Fruit fly (Drosophila melanogaster): ENCODE measurements around the gene eff.

eff gene

DNA sequence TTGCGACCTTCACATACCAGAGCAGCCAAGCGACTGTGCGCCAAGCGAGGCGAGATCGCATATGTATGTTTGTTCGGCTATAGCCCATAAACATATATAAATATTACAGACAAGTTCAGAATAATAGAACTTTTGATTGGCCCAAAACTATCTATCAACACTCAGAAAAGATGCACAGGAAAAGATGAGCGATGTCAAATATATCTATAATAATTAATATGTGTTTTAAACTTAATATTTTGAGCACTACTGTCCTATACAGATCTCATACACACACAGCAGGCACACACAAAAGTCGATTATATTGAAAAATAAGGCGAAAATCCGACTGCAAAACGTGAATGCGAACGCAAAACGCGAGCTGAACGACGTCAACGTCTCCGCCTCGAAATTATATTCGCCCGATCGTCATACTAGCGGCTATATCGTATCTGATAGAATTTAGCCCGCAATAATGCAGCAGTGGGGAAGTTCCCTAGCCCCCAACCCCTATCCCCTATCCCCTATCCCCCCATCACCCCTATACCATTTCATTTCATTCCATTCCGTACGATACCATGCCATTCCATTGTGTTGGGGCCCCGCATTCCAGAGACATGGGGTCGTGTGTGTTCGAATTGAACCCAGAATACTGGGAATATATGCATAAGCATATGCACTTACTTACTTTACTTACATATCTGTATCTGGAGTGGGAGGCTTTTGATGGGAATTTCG is 29.5 kb downstream of the eff start (continued):
- TF ChIP-seq Usf (GFP tag; optimal IDR thresholded peaks at IDR 0.05): no peak
- no peak for TF ChIP-seq jumu (GFP tag; optimal IDR thresholded peaks at IDR 0.05)
- TF ChIP-seq CG34224 (GFP tag; IDR thresholded peaks at IDR 0.05; ENCODE audit: partially characterized antibody): no peak
- TF ChIP-seq CG5180 (GFP tag; optimal IDR thresholded peaks at IDR 0.05): no peak
- no peak for TF ChIP-seq hkb (optimal IDR thresholded peaks at IDR 0.05)
- TF ChIP-seq hkb (GFP tag; IDR thresholded peaks at IDR 0.05): peak; percentile 34; the same call in 1 of the 2 replicates
- no peak for TF ChIP-seq gfzf (GFP tag; optimal IDR thresholded peaks at IDR 0.05)
- no peak for TF ChIP-seq prd (optimal IDR thresholded peaks at IDR 0.05)
- peak; percentile 28; the same call in 2 of the 3 replicates for TF ChIP-seq prd (GFP tag; IDR thresholded peaks at IDR 0.05)
- TF ChIP-seq lab (GFP tag; optimal IDR thresholded peaks at IDR 0.05): peak; percentile 46
- no peak for TF ChIP-seq Sry-β (GFP tag; optimal IDR thresholded peaks at IDR 0.05)
- TF ChIP-seq Rfx (GFP tag; IDR thresholded peaks at IDR 0.05): peak; percentile 72
- no peak for TF ChIP-seq CG7786 (GFP tag; optimal IDR thresholded peaks at IDR 0.05)
- no peak for TF ChIP-seq disco-r (GFP tag; optimal IDR thresholded peaks at IDR 0.05)
- no peak for TF ChIP-seq Chrac-16 (GFP tag; optimal IDR thresholded peaks at IDR 0.05)
- no peak for TF ChIP-seq CG12299 (tag; optimal IDR thresholded peaks at IDR 0.05)
- peak; percentile 16 for TF ChIP-seq CG7556 (GFP tag; optimal IDR thresholded peaks at IDR 0.05)
- no peak for TF ChIP-seq CG3726 (GFP tag; IDR thresholded peaks at IDR 0.05)
- TF ChIP-seq Fer2 (tag; optimal IDR thresholded peaks at IDR 0.05): no peak
- peak; percentile 3 for TF ChIP-seq Oli (tag; optimal IDR thresholded peaks at IDR 0.05)
- no peak for TF ChIP-seq CG30431 (GFP tag; optimal IDR thresholded peaks at IDR 0.05)
- no peak for TF ChIP-seq CG17829 (tag; optimal IDR thresholded peaks at IDR 0.05)
- no peak for TF ChIP-seq ara (GFP tag; IDR thresholded peaks at IDR 0.05)
- no peak for TF ChIP-seq CG4707 (GFP tag; optimal IDR thresholded peaks at IDR 0.05)
- no peak for TF ChIP-seq pnt (GFP tag; optimal IDR thresholded peaks at IDR 0.05)
- TF ChIP-seq CG10321 (GFP tag; IDR thresholded peaks at IDR 0.05): no peak
- no peak for TF ChIP-seq CG16815 (GFP tag; optimal IDR thresholded peaks at IDR 0.05)
- TF ChIP-seq H15 (GFP tag; IDR thresholded peaks at IDR 0.05): no peak
- TF ChIP-seq nmo (GFP tag; optimal IDR thresholded peaks at IDR 0.05): no peak
- TF ChIP-seq CG34376 (GFP tag; optimal IDR thresholded peaks at IDR 0.05): no peak
- no peak for TF ChIP-seq CG1024 (GFP tag; IDR thresholded peaks at IDR 0.05)
- TF ChIP-seq tgo (GFP tag; IDR thresholded peaks at IDR 0.05): peak; percentile 42; the same call in 2 of the 3 replicates
- TF ChIP-seq wek (GFP tag; optimal IDR thresholded peaks at IDR 0.05): no peak
- no peak for TF ChIP-seq ssp (GFP tag; IDR thresholded peaks at IDR 0.05)
- no peak for TF ChIP-seq Awh (GFP tag; IDR thresholded peaks at IDR 0.05)
- TF ChIP-seq MBD-R2 (GFP tag; IDR thresholded peaks at IDR 0.05): no peak; the same call in 1 of the 2 replicates
- no peak for TF ChIP-seq CG17359 (tag; optimal IDR thresholded peaks at IDR 0.05)
- no peak for TF ChIP-seq CG6254 (GFP tag; optimal IDR thresholded peaks at IDR 0.05)
- no peak for TF ChIP-seq Lim3 (GFP tag; IDR thresholded peaks at IDR 0.05)
- no peak for TF ChIP-seq sqz (GFP tag; optimal IDR thresholded peaks at IDR 0.05)
- no peak for TF ChIP-seq CG15696 (tag; optimal IDR thresholded peaks at IDR 0.05)
- no peak for TF ChIP-seq abd-A (tag; optimal IDR thresholded peaks at IDR 0.05)
- TF ChIP-seq Bteb2 (GFP tag; optimal IDR thresholded peaks at IDR 0.05): no peak
- peak; percentile 28 for TF ChIP-seq CG7928 (GFP tag; optimal IDR thresholded peaks at IDR 0.05)
- peak; percentile 52; the same call in 1 of the 2 replicates for TF ChIP-seq Atf6 (GFP tag; IDR thresholded peaks at IDR 0.05)
- peak; percentile 89 for TF ChIP-seq sd (tag; optimal IDR thresholded peaks at IDR 0.05)
- no peak for TF ChIP-seq Antp (GFP tag; optimal IDR thresholded peaks at IDR 0.05)
- TF ChIP-seq CG43689 (GFP tag; IDR thresholded peaks at IDR 0.05): no peak
- no peak for TF ChIP-seq ftz-f1 (GFP tag; optimal IDR thresholded peaks at IDR 0.05)
- no peak for TF ChIP-seq insv (GFP tag; optimal IDR thresholded peaks at IDR 0.05)

All from whole organism, embryonic.